Worm (Caenorhabditis elegans) whole organism, L4 larva: ENCODE data around the gene btb-18.

Source experiments
- F10B5.3 ChIP-seq: sonication (generic microtip); optimal IDR thresholded peaks from 2 replicates; lab custom pipeline; 2016; ENCODE audit warnings: mild to moderate bottlenecking, missing genetic modification characterization, missing compliant biosample characterization
- T26A8.4 ChIP-seq: fragments of 200-800 bp; sonication (Bioruptor generic); IDR thresholded peaks from 2 replicates; pipeline ENCODE4 v1.3.6; 2022; ENCODE audit warnings: missing genetic modification characterization, missing compliant biosample characterization
- Y105C5A.15 ChIP-seq: fragments of 200-800 bp; sonication (Bioruptor generic); IDR thresholded peaks from 2 replicates; pipeline ENCODE4 v1.3.6; 2022; ENCODE audit warnings: missing genetic modification characterization, missing compliant biosample characterization
- ZK337.2 ChIP-seq: fragments of 200-800 bp; sonication (Bioruptor generic); IDR thresholded peaks from 2 replicates; pipeline ENCODE4 v1.3.6; 2022; ENCODE audit warnings: missing genetic modification reagents, missing genetic modification characterization, missing compliant biosample characterization
- ZK546.5 ChIP-seq, 2 experiments: sonication (generic microtip); optimal IDR thresholded peaks; 2 replicates each; lab custom pipeline; 2017; ENCODE audit warnings: missing biosample characterization in 2 of 2, missing genetic modification characterization in 2 of 2
- ama-1 ChIP-seq: fragments of 150-350 bp; optimal IDR thresholded peaks from 2 replicates; lab custom pipeline; 2014; ENCODE audit warnings: inconsistent platforms, mixed read lengths
- arid-1 ChIP-seq: fragments of 200-800 bp; sonication (Bioruptor generic); conservative IDR thresholded peaks from 2 replicates; pipeline ENCODE4 v1.3.6; 2022; ENCODE audit warnings: missing genetic modification reagents, missing genetic modification characterization, missing compliant biosample characterization
- attf-4 ChIP-seq: sonication (generic microtip); optimal IDR thresholded peaks from 3 replicates; lab custom pipeline; 2017; ENCODE audit warnings: missing biosample characterization, missing genetic modification characterization
- ceh-20 ChIP-seq: fragments of 200-800 bp; sonication (Bioruptor generic); IDR thresholded peaks from 2 replicates; pipeline ENCODE4 v1.3.6; 2022; ENCODE audit warnings: missing genetic modification reagents, missing genetic modification characterization, missing compliant biosample characterization
- ceh-28 ChIP-seq: fragments of 150-350 bp; optimal IDR thresholded peaks from 2 replicates; lab custom pipeline; 2014; ENCODE audit warnings: missing biosample characterization, missing genetic modification reagents, missing genetic modification characterization
- ceh-44 ChIP-seq: fragments of 200-800 bp; sonication (Bioruptor generic); IDR thresholded peaks from 2 replicates; pipeline ENCODE4 v1.3.6; 2022; ENCODE audit warnings: missing genetic modification reagents, missing genetic modification characterization, missing compliant biosample characterization
- cey-2 ChIP-seq: sonication (generic microtip); optimal IDR thresholded peaks from 3 replicates; lab custom pipeline; 2017; ENCODE audit warnings: missing genetic modification characterization, mild to moderate bottlenecking, missing compliant biosample characterization, antibody characterized with exemption, borderline replicate concordance; ENCODE audit not compliant: insufficient read depth
- dmd-6 ChIP-seq: fragments of 200-800 bp; sonication (Bioruptor generic); IDR thresholded peaks from 2 replicates; pipeline ENCODE4 v1.3.6; 2022; ENCODE audit warnings: missing genetic modification reagents, missing genetic modification characterization, missing compliant biosample characterization
- egl-27 ChIP-seq: sonication (generic microtip); optimal IDR thresholded peaks from 3 replicates; lab custom pipeline; 2017; ENCODE audit warnings: missing biosample characterization, missing genetic modification reagents, missing genetic modification characterization
- egl-43 ChIP-seq: fragments of 200-800 bp; sonication (Bioruptor generic); IDR thresholded peaks from 2 replicates; pipeline ENCODE4 v1.3.6; 2022; ENCODE audit warnings: missing genetic modification reagents, missing genetic modification characterization, missing compliant biosample characterization
- gei-8 ChIP-seq: fragments of 200-800 bp; sonication (Bioruptor generic); optimal IDR thresholded peaks from 2 replicates; lab custom pipeline; 2018; ENCODE audit warnings: mild to moderate bottlenecking, missing genetic modification characterization, missing compliant biosample characterization
- jun-1 ChIP-seq: fragments of 150-350 bp; optimal IDR thresholded peaks from 2 replicates; lab custom pipeline; 2014; ENCODE audit warnings: missing biosample characterization, missing genetic modification reagents, missing genetic modification characterization
- lin-29 ChIP-seq: fragments of 200-800 bp; sonication (Bioruptor generic); IDR thresholded peaks from 2 replicates; pipeline ENCODE4 v1.3.6; 2022; ENCODE audit warnings: missing genetic modification reagents, missing genetic modification characterization, missing compliant biosample characterization
- lin-38 ChIP-seq: fragments of 200-800 bp; sonication (Bioruptor generic); IDR thresholded peaks from 2 replicates; pipeline ENCODE4 v1.3.6; 2022; ENCODE audit warnings: missing genetic modification reagents, missing genetic modification characterization, missing compliant biosample characterization
- mdl-1 ChIP-seq, 2 experiments: fragments of 150-350 bp in 1 of 2; sonication (generic microtip) in 1 of 2; optimal IDR thresholded peaks; 2 replicates each; lab custom pipeline; 2014 to 2017; ENCODE audit warnings: missing biosample characterization in 2 of 2, missing genetic modification characterization in 2 of 2
- mep-1 ChIP-seq: fragments of 150-350 bp; sonication (generic microtip); optimal IDR thresholded peaks from 3 replicates; lab custom pipeline; 2014; ENCODE audit warnings: missing biosample characterization, missing genetic modification characterization
- mes-2 ChIP-seq: sonication (generic microtip); optimal IDR thresholded peaks from 2 replicates; lab custom pipeline; 2016; ENCODE audit warnings: missing genotype, mild to moderate bottlenecking, missing genetic modification characterization, missing compliant biosample characterization; ENCODE audit not compliant: poor library complexity, severe bottlenecking
- nhr-10 ChIP-seq: fragments of 150-350 bp; optimal IDR thresholded peaks from 2 replicates; lab custom pipeline; 2014; ENCODE audit warnings: missing biosample characterization, missing genetic modification characterization
- nhr-11 ChIP-seq: fragments of 150-350 bp; optimal IDR thresholded peaks from 2 replicates; lab custom pipeline; 2014; ENCODE audit warnings: missing biosample characterization, missing genetic modification characterization
- nhr-111 ChIP-seq: fragments of 200-800 bp; sonication (Bioruptor generic); optimal IDR thresholded peaks from 2 replicates; lab custom pipeline; 2018; ENCODE audit warnings: mild to moderate bottlenecking, missing genetic modification characterization, missing compliant biosample characterization
- nhr-25 ChIP-seq: sonication (generic microtip); optimal IDR thresholded peaks from 2 replicates; lab custom pipeline; 2017; ENCODE audit warnings: missing genetic modification characterization, mild to moderate bottlenecking, missing compliant biosample characterization, antibody characterized with exemption, moderate library complexity, borderline replicate concordance; ENCODE audit not compliant: insufficient read depth
- nhr-41 ChIP-seq: fragments of 200-800 bp; sonication (Bioruptor generic); IDR thresholded peaks from 2 replicates; pipeline ENCODE4 v1.3.6; 2022; ENCODE audit warnings: missing genetic modification reagents, missing genetic modification characterization, missing compliant biosample characterization
- nhr-42 ChIP-seq: fragments of 200-800 bp; sonication (Bioruptor generic); IDR thresholded peaks from 2 replicates; pipeline ENCODE4 v1.3.6; 2022; ENCODE audit warnings: missing genetic modification characterization, missing compliant biosample characterization
- nhr-48 ChIP-seq: sonication (generic microtip); optimal IDR thresholded peaks from 2 replicates; lab custom pipeline; 2016; ENCODE audit warnings: mild to moderate bottlenecking, missing genetic modification characterization, missing compliant biosample characterization
- nhr-76 ChIP-seq: fragments of 150-350 bp; optimal IDR thresholded peaks from 2 replicates; lab custom pipeline; 2014; ENCODE audit warnings: missing biosample characterization, missing genetic modification characterization
- saeg-2 ChIP-seq: fragments of 200-800 bp; sonication (Bioruptor generic); IDR thresholded peaks from 2 replicates; pipeline ENCODE4 v1.3.6; 2022; ENCODE audit warnings: missing genetic modification reagents, missing genetic modification characterization, missing compliant biosample characterization
- set-16 ChIP-seq: fragments of 200-800 bp; sonication (Bioruptor generic); IDR thresholded peaks from 2 replicates; pipeline ENCODE4 v1.3.6; 2022; ENCODE audit warnings: missing genetic modification reagents, missing genetic modification characterization, missing compliant biosample characterization
- tag-97 ChIP-seq: fragments of 200-800 bp; sonication (Bioruptor generic); IDR thresholded peaks from 2 replicates; pipeline ENCODE4 v1.3.6; 2022; ENCODE audit warnings: missing genetic modification characterization, missing compliant biosample characterization
- unc-39 ChIP-seq: sonication (generic microtip); optimal IDR thresholded peaks from 2 replicates; lab custom pipeline; 2017; ENCODE audit warnings: missing biosample characterization, missing genetic modification characterization

Gene btb-18

DNA sequence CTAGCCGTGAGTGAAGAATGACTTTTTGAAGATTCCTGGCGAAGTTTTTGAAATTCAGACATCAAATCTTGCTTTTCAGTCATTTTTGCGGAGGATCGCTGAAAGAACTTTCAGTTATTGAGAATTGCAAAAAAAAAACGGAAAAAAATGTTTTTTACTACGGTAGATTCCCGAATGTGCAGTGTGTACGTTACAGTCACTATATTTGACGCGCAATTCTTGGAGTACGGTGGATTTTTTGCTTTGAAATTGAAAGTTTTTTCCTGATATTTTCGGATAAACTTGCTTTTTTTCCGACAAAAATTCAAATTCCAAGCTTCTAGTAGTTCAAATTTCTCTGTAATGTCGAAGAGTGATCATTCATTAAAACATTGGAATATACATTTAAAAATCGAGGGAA lies 44.0 kb downstream of the btb-18 start, which contains the start of gene F14D2.11:
Gene F14D2.11, minus strand, starts transcription at position 101 of the 400 bp plus-strand sequence.
- no peak for TF ChIP-seq ceh-20 (GFP tag; lab: Robert Waterston, UW)
- no peak for TF ChIP-seq ama-1 (lab: Kevin White, UChicago)
- TF ChIP-seq cey-2 (tag; lab: Kevin White, UChicago) = no peak
- TF ChIP-seq mep-1 (tag; lab: Kevin White, UChicago) = no peak
- TF ChIP-seq nhr-25 (tag; lab: Kevin White, UChicago) = no peak
- no peak for TF ChIP-seq saeg-2 (GFP tag; lab: Robert Waterston, UW)
- no peak for TF ChIP-seq nhr-76 (tag; lab: Kevin White, UChicago)
- no peak for TF ChIP-seq mes-2
- TF ChIP-seq unc-39 (tag; lab: Kevin White, UChicago) = no peak
- TF ChIP-seq nhr-10 (tag; lab: Kevin White, UChicago) = no peak
- TF ChIP-seq gei-8 = no peak
- no peak for TF ChIP-seq set-16 (GFP tag; lab: Robert Waterston, UW)
- TF ChIP-seq F10B5.3 (tag; lab: Kevin White, UChicago) = no peak
- no peak for TF ChIP-seq ZK546.5 (tag; optimal IDR thresholded peaks at IDR 0.05; lab: Kevin White, UChicago)
- no peak for TF ChIP-seq nhr-11 (tag; lab: Kevin White, UChicago)

DNA sequence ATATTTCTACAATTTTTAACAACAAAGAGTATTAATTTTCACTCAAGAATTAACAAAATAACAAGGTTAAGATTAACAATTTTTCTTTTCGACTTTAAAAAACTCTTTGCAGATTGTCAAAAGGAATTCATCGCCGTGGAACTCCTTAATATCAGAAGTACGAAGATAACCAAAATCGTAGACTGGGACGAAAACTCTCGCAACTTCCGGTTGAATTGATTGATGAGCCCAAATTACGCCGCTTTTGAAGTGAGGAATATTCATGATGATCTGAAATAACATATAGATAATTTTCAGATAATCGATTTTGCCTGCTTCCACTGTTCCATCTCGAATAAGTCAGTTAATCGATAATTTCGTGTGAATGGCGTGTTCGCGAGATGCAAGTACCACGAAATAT lies 45.7 kb downstream of the btb-18 start, which contains the start of gene F14D2.15:
Gene F14D2.15, minus strand, starts transcription at position 101 of the 400 bp plus-strand sequence.
- peak; percentile 49 for TF ChIP-seq ceh-28 (tag; lab: Kevin White, UChicago)
- no peak for TF ChIP-seq dmd-6 (GFP tag; lab: Robert Waterston, UW)

DNA sequence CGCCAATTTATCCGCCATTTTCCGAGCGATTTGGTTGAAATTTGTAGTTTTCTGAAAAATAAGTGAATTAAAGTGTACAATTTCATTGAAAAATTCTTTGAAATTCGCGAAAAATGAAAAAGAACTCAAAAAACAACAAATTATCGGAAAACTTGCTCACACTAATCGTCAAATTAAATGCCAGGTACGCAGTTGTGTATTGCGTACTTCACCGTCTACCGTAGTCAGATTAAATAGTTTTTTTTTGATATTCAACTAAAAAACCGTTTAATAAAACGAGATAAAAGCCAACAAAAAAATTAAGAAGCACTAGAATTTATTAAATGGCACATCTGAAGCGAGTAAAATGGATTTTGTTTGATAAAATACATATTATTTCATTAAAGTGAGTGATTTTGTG lies 46.9 kb downstream of the btb-18 start, which contains the start of gene bath-28:
Gene bath-28, minus strand, starts transcription at position 51 of the 400 bp plus-strand sequence.
- TF ChIP-seq egl-43 (GFP tag; lab: Robert Waterston, UW) = no peak
- TF ChIP-seq nhr-42 = no peak
- TF ChIP-seq set-16 (GFP tag; lab: Robert Waterston, UW) = no peak
- TF ChIP-seq jun-1 (tag; lab: Kevin White, UChicago) = no peak
- no peak for TF ChIP-seq lin-29 (GFP tag; lab: Robert Waterston, UW)
- TF ChIP-seq mdl-1 (tag; optimal IDR thresholded peaks at IDR 0.05; lab: Kevin White, UChicago) = no peak
- TF ChIP-seq egl-27 (tag; lab: Kevin White, UChicago) = no peak
- TF ChIP-seq T26A8.4 (GFP tag; lab: Robert Waterston, UW) = no peak
- no peak for TF ChIP-seq attf-4 (tag; lab: Kevin White, UChicago)
- no peak for TF ChIP-seq tag-97 (GFP tag; lab: Robert Waterston, UW)
- no peak for TF ChIP-seq nhr-41 (GFP tag; lab: Robert Waterston, UW)
- no peak for TF ChIP-seq arid-1 (GFP tag; lab: Robert Waterston, UW)
- no peak for TF ChIP-seq nhr-11 (tag; lab: Kevin White, UChicago)
- no peak for TF ChIP-seq nhr-111
- no peak for TF ChIP-seq ceh-44 (GFP tag; lab: Robert Waterston, UW)
- TF ChIP-seq Y105C5A.15 = no peak
- TF ChIP-seq ZK337.2 (GFP tag; lab: Robert Waterston, UW) = no peak
- no peak for TF ChIP-seq unc-39 (tag; lab: Kevin White, UChicago)
- TF ChIP-seq nhr-48 (tag; lab: Kevin White, UChicago) = no peak
- TF ChIP-seq, all 104 proteins: peak for 0

DNA sequence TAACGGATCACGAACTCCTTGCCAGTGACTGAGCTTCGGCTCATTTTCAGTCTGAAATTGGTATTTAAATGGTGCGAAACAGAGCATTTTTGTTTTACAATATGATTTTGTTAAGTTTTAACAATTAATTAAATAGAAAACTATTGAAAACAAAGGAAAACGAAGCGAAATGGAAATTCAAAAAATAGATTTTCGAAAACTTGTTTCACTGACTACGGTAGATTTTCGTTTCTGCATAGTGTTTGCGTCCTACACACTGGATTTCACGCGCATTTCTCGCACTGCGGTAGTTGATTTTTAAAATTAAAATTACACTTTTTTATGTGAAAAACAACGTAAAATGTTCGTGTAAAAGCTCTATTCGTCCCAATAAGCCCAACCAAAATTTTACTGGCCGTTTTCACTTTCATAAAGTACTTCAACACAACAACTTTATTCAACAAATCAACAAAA lies 48.3 kb downstream of the btb-18 start, which contains the start of gene bath-30:
Gene bath-30, minus strand, starts transcription at position 51 of the 453 bp plus-strand sequence.
- TF ChIP-seq lin-38 (GFP tag; lab: Robert Waterston, UW) = 0 out of 2 replicates have a peak, but pooled peaks have one; percentile 12
- TF ChIP-seq tag-97 (GFP tag; lab: Robert Waterston, UW) = no peak
